Worm (Caenorhabditis elegans): ENCODE measurements around the gene arrd-28.

Gene arrd-28

DNA sequence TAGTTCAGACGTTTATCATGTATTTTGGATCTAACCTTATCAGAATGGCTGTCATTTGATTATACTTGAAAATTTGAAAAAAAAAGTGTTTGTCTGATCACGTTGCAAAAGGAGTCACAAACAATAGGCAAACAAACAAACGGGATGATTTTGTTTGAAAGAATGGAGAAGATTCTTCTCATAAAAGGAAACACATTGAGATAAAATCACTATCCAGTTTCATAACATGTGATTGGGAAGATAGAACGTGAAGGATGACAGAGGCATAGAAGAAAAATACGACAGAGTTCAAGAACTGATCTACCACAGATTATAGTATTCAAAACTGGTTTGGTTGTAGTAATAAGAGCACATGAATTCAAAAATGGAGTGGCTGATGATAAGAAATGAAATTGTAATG is 35.0 kb downstream of the arrd-28 start, which contains the start of gene F44A6.5:
F44A6.5 (minus strand) TSS at position 151 of the 400 bp plus-strand sequence.
- TF ChIP-seq hmbx-1 (tag; optimal IDR thresholded peaks at IDR 0.05): no peak
- TF ChIP-seq tra-4 (tag; optimal IDR thresholded peaks at IDR 0.05): no peak
- no peak for TF ChIP-seq ama-1 (optimal IDR thresholded peaks at IDR 0.05)
- TF ChIP-seq hnd-1 (tag; optimal IDR thresholded peaks at IDR 0.05): no peak
- TF ChIP-seq B0310.2 (tag; optimal IDR thresholded peaks at IDR 0.05): no peak
- no peak for TF ChIP-seq ets-7 (tag; optimal IDR thresholded peaks at IDR 0.05)
- no peak for TF ChIP-seq sea-1 (GFP tag; conservative IDR thresholded peaks at IDR 0.05)
- no peak for TF ChIP-seq pes-1 (GFP tag; IDR thresholded peaks at IDR 0.05)
- no peak for TF ChIP-seq ceh-36 (tag; optimal IDR thresholded peaks at IDR 0.05)
- TF ChIP-seq ceh-13 (GFP tag; optimal IDR thresholded peaks at IDR 0.05): no peak
- no peak for TF ChIP-seq flt-1 (GFP tag; IDR thresholded peaks at IDR 0.05)
- no peak for TF ChIP-seq hmg-4 (GFP tag; optimal IDR thresholded peaks at IDR 0.05)
- TF ChIP-seq scrt-1 (GFP tag; IDR thresholded peaks at IDR 0.05): no peak
- no peak for TF ChIP-seq aly-1 (tag; optimal IDR thresholded peaks at IDR 0.05)
- TF ChIP-seq tbx-11 (GFP tag; IDR thresholded peaks at IDR 0.05): no peak
- TF ChIP-seq F13C5.2 (tag; optimal IDR thresholded peaks at IDR 0.05): no peak
- no peak for TF ChIP-seq tbx-37 (GFP tag; conservative IDR thresholded peaks at IDR 0.05)

DNA sequence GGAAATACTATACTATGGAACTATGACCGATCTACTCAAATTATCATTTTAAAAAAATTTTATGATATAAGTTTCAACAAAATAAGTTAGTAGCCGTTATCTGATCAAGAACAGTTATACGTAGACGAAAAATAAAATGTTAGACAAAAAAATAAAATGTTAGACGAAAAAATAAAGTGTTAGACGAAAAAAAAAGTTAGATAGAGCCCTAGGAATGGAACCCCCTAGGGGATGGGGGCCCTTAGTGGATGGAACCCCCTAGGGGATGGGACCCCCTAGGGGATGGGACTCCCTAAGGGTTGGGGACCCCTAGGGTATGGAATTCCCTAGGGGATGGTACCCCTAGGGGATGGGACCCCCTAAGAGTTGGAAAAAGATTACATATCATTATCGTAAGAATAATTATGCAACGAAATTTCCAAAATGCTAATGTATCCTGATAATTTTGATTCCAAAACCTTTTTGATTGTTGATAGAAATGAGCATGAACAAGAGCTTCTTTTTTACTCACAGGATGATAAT is 35.5 kb downstream of the arrd-28 start:
- TF ChIP-seq tbx-11 (GFP tag; IDR thresholded peaks at IDR 0.05) (0 out of 2 replicates have a peak, but pooled peaks have one; percentile 43), tbx-37 (GFP tag; conservative IDR thresholded peaks at IDR 0.05) (no peak)

DNA sequence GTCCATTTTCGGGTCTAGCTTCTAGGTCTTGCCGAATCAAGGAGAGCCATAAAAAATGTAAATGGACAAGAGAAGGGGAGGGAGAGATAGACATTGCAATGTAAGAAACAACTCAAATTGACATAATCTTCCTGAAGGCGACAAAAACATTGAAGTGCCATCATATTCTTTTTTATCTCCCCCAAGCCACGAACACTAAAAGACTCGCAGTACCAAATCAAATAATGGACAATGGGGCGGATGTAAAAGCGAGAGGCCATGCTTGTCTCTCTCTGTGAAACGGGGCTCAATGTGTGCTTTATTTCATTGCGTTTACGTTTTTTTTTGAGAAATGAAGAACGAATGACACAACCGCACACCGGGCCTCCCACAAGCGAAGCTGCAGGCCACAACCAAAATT is 42.0 kb downstream of the arrd-28 start:
- no peak for TF ChIP-seq ceh-36 (tag; optimal IDR thresholded peaks at IDR 0.05)
- no peak for TF ChIP-seq scrt-1 (GFP tag; IDR thresholded peaks at IDR 0.05)
- no peak for TF ChIP-seq tbx-11 (GFP tag; IDR thresholded peaks at IDR 0.05)
- TF ChIP-seq sea-1 (GFP tag; conservative IDR thresholded peaks at IDR 0.05): no peak
- no peak for TF ChIP-seq F13C5.2 (tag; optimal IDR thresholded peaks at IDR 0.05)
- TF ChIP-seq B0310.2 (tag; optimal IDR thresholded peaks at IDR 0.05): no peak
- TF ChIP-seq hnd-1 (tag; optimal IDR thresholded peaks at IDR 0.05): no peak
- no peak for TF ChIP-seq ets-7 (tag; optimal IDR thresholded peaks at IDR 0.05)
- no peak for TF ChIP-seq aly-1 (tag; optimal IDR thresholded peaks at IDR 0.05)
- no peak for TF ChIP-seq tbx-37 (GFP tag; conservative IDR thresholded peaks at IDR 0.05)
- TF ChIP-seq tra-4 (tag; optimal IDR thresholded peaks at IDR 0.05): no peak

DNA sequence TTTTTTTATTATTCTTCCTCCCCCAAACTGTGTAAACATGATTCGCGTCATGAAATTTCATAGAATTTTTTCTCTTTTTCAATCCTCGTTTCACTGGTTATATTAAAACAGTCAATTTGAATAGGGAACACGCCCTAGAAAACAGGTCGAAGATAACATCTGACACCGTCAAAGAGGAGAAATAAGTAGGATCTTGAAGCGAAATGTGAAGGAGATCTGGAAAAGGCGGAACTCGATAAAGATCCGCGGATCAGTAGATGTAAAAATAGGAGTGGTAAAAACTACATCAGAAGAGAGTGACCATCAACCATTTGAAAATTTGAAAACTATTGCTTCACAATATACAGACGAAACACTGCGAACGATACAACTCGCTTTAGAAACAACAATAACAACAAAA is 43.4 kb downstream of the arrd-28 start:
- TF ChIP-seq ama-1 (optimal IDR thresholded peaks at IDR 0.05) (no peak), hmg-4 (GFP tag; optimal IDR thresholded peaks at IDR 0.05) (no peak), tbx-11 (GFP tag; IDR thresholded peaks at IDR 0.05) (no peak), F13C5.2 (tag; optimal IDR thresholded peaks at IDR 0.05) (no peak), flt-1 (GFP tag; IDR thresholded peaks at IDR 0.05) (no peak), pes-1 (GFP tag; IDR thresholded peaks at IDR 0.05) (no peak), aly-1 (tag; optimal IDR thresholded peaks at IDR 0.05) (no peak), hmbx-1 (tag; optimal IDR thresholded peaks at IDR 0.05) (no peak), tbx-37 (GFP tag; conservative IDR thresholded peaks at IDR 0.05) (no peak), B0310.2 (tag; optimal IDR thresholded peaks at IDR 0.05) (no peak)

DNA sequence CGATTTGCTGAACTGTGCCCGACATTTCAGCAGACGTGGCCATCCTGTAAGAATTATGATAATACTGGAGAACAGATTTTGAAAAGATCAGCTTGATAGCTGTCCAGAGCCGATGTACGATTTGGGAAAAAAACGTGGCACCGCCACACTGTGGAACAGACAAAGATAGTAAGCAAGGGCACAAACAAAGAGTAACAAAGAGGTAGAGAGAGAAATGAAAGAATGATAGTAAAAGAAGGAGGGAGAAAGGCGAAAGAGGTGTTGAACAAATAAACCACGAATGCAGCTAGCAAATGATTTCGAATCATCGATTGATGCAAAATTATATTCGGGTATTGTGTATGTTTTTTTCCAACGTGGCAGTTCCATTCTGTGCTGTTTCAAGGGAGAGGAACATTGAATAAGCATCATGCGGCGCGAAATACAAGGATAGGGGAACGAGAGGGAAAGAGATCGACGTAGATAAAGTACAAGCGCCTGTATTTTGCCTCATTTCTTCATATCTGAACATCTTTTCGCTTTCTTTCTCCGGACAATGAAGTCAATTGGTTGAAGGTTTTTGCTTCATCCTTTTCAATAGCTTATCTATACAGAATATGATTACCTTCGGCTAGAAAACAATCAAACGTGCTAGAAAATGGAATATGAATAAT is 44.4 kb downstream of the arrd-28 start, which contains the start of gene C14H10.3:
C14H10.3 (minus strand) TSS at position 44 of the 653 bp plus-strand sequence.
- TF ChIP-seq ceh-13 (GFP tag; optimal IDR thresholded peaks at IDR 0.05): no peak
- no peak for TF ChIP-seq F13C5.2 (tag; optimal IDR thresholded peaks at IDR 0.05)
- TF ChIP-seq ceh-36 (tag; optimal IDR thresholded peaks at IDR 0.05): no peak
- TF ChIP-seq aly-1 (tag; optimal IDR thresholded peaks at IDR 0.05): no peak
- no peak for TF ChIP-seq tbx-37 (GFP tag; conservative IDR thresholded peaks at IDR 0.05)
- no peak for TF ChIP-seq ama-1 (optimal IDR thresholded peaks at IDR 0.05)
- TF ChIP-seq hmg-4 (GFP tag; optimal IDR thresholded peaks at IDR 0.05): no peak
- no peak for TF ChIP-seq pes-1 (GFP tag; IDR thresholded peaks at IDR 0.05)
- TF ChIP-seq hmbx-1 (tag; optimal IDR thresholded peaks at IDR 0.05): no peak
- TF ChIP-seq tbx-11 (GFP tag; IDR thresholded peaks at IDR 0.05): no peak
- TF ChIP-seq flt-1 (GFP tag; IDR thresholded peaks at IDR 0.05): no peak
- TF ChIP-seq ets-7 (tag; optimal IDR thresholded peaks at IDR 0.05): no peak
- no peak for TF ChIP-seq B0310.2 (tag; optimal IDR thresholded peaks at IDR 0.05)

DNA sequence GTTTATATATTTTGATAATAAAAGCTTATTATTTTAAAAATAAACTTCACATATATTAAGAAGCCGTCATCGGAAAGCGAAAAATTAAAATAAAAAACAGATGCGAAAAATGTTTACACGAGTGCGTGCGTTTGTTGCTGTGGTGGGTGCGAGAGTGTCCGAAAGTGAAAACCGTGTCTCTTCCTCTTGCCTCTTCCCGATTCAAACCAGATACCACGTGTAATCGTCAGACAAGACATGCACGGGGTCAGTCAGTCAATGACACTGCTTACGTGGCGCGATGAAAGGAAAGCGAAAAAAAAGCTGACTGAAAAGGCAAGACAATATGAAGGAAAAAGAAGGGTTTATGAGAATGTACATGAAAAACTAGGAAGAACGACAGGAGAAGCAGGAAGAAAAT is 47.1 kb downstream of the arrd-28 start:
- TF ChIP-seq ceh-36 (tag; optimal IDR thresholded peaks at IDR 0.05): no peak
- TF ChIP-seq tbx-37 (GFP tag; conservative IDR thresholded peaks at IDR 0.05): no peak
- TF ChIP-seq scrt-1 (GFP tag; IDR thresholded peaks at IDR 0.05): no peak
- TF ChIP-seq sea-1 (GFP tag; conservative IDR thresholded peaks at IDR 0.05): no peak

DNA sequence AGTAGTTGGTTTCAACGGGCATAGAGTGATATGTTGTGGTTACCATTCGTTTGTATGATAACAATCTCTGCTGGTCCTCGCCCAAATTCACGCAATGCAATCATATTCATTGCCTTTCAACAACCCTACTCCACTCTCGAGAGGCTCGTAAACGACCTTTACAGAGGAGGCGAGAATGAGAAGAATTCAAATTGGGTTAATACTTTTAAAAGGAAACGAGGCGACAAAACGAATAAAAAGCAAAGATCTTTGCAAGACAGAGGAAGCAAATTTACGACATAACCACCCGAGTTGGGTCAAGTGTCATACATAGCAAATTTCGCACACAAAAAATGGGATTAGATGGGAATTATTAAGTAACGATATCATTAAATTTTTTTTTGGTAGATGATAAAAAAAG is 48.6 kb downstream of the arrd-28 start:
- TF ChIP-seq hmbx-1 (tag; optimal IDR thresholded peaks at IDR 0.05) (no peak), B0310.2 (tag; optimal IDR thresholded peaks at IDR 0.05) (no peak), ceh-13 (GFP tag; optimal IDR thresholded peaks at IDR 0.05) (no peak), hmg-4 (GFP tag; optimal IDR thresholded peaks at IDR 0.05) (no peak), tbx-37 (GFP tag; conservative IDR thresholded peaks at IDR 0.05) (no peak), sea-1 (GFP tag; conservative IDR thresholded peaks at IDR 0.05) (no peak), flt-1 (GFP tag; IDR thresholded peaks at IDR 0.05) (no peak), hnd-1 (tag; optimal IDR thresholded peaks at IDR 0.05) (no peak), ets-7 (tag; optimal IDR thresholded peaks at IDR 0.05) (no peak), scrt-1 (GFP tag; IDR thresholded peaks at IDR 0.05) (no peak), F13C5.2 (tag; optimal IDR thresholded peaks at IDR 0.05) (no peak), ama-1 (optimal IDR thresholded peaks at IDR 0.05) (no peak), ceh-36 (tag; optimal IDR thresholded peaks at IDR 0.05) (no peak), aly-1 (tag; optimal IDR thresholded peaks at IDR 0.05) (no peak), tra-4 (tag; optimal IDR thresholded peaks at IDR 0.05) (no peak), tbx-11 (GFP tag; IDR thresholded peaks at IDR 0.05) (no peak), pes-1 (GFP tag; IDR thresholded peaks at IDR 0.05) (no peak)
